Worm (Caenorhabditis elegans) whole organism, mixed stage, embryonic: ENCODE measurements around the gene ccr-4.
A peak's percentile ranks its signal among the peaks of the same experiment; 100 is the strongest.

Experiments
- M03D4.4 ChIP-seq: sonication (generic microtip); optimal IDR thresholded peaks from 2 replicates; lab custom pipeline; 2017; ENCODE audit warnings: mild to moderate bottlenecking, missing genetic modification characterization, missing compliant biosample characterization
- bed-3 ChIP-seq: fragments of 200-800 bp; sonication (Bioruptor generic); optimal IDR thresholded peaks from 3 replicates; lab custom pipeline; 2018; ENCODE audit warnings: mild to moderate bottlenecking, missing genetic modification characterization, moderate library complexity, missing compliant biosample characterization
- blmp-1 ChIP-seq: fragments of 150-350 bp; optimal IDR thresholded peaks from 2 replicates; lab custom pipeline; 2014; ENCODE audit warnings: missing biosample characterization, missing genetic modification characterization
- ceh-39 ChIP-seq: fragments of 150-350 bp; optimal IDR thresholded peaks from 2 replicates; lab custom pipeline; 2014; ENCODE audit warnings: missing biosample characterization, missing genetic modification characterization
- ceh-43 ChIP-seq: fragments of 200-800 bp; sonication (Bioruptor generic); optimal IDR thresholded peaks from 2 replicates; lab custom pipeline; 2018; ENCODE audit warnings: mild to moderate bottlenecking, missing genetic modification characterization, moderate library complexity, missing compliant biosample characterization
- ceh-83 ChIP-seq: fragments of 200-800 bp; sonication (Bioruptor generic); optimal IDR thresholded peaks from 2 replicates; lab custom pipeline; 2018; ENCODE audit warnings: mild to moderate bottlenecking, missing genetic modification characterization, missing compliant biosample characterization
- ces-1 ChIP-seq: fragments of 150-350 bp; optimal IDR thresholded peaks from 2 replicates; lab custom pipeline; 2014; ENCODE audit warnings: missing biosample characterization, missing genetic modification reagents, missing genetic modification characterization
- cnd-1 ChIP-seq: fragments of 200-800 bp; sonication (Bioruptor generic); optimal IDR thresholded peaks from 2 replicates; lab custom pipeline; 2018; ENCODE audit warnings: mild to moderate bottlenecking, missing genetic modification characterization, missing compliant biosample characterization
- drap-1 ChIP-seq: fragments of 200-800 bp; sonication (Bioruptor generic); optimal IDR thresholded peaks from 3 replicates; lab custom pipeline; 2018; ENCODE audit warnings: mild to moderate bottlenecking, missing genetic modification characterization, missing compliant biosample characterization
- elt-1 ChIP-seq: sonication (generic microtip); optimal IDR thresholded peaks from 2 replicates; lab custom pipeline; 2017; ENCODE audit warnings: missing genetic modification characterization, mild to moderate bottlenecking, missing compliant biosample characterization, antibody characterized with exemption, moderate library complexity, borderline replicate concordance; ENCODE audit not compliant: insufficient read depth
- elt-3 ChIP-seq: fragments of 150-350 bp; optimal IDR thresholded peaks from 2 replicates; lab custom pipeline; 2014; ENCODE audit warnings: missing biosample characterization, missing genetic modification characterization
- flh-1 ChIP-seq: fragments of 200-800 bp; sonication (Bioruptor generic); optimal IDR thresholded peaks from 2 replicates; lab custom pipeline; 2018; ENCODE audit warnings: mild to moderate bottlenecking, missing genetic modification characterization, moderate library complexity, missing compliant biosample characterization
- ham-2 ChIP-seq: fragments of 200-800 bp; sonication (Bioruptor generic); optimal IDR thresholded peaks from 2 replicates; lab custom pipeline; 2018; ENCODE audit warnings: mild to moderate bottlenecking, missing genetic modification characterization, missing compliant biosample characterization
- hlh-1 ChIP-seq: fragments of 150-350 bp; optimal IDR thresholded peaks from 2 replicates; lab custom pipeline; 2014; ENCODE audit warnings: missing biosample characterization, missing genetic modification reagents, missing genetic modification characterization
- lin-13 ChIP-seq: fragments of 150-350 bp; optimal IDR thresholded peaks from 2 replicates; lab custom pipeline; 2014; ENCODE audit warnings: missing biosample characterization, missing genetic modification characterization
- lin-32 ChIP-seq: fragments of 200-800 bp; sonication (Bioruptor generic); optimal IDR thresholded peaks from 2 replicates; lab custom pipeline; 2018; ENCODE audit warnings: mild to moderate bottlenecking, missing genetic modification characterization, missing compliant biosample characterization
- lsy-2 ChIP-seq: fragments of 150-350 bp; optimal IDR thresholded peaks from 2 replicates; lab custom pipeline; 2014; ENCODE audit warnings: missing biosample characterization, missing genetic modification characterization
- mab-5 ChIP-seq: fragments of 150-350 bp; optimal IDR thresholded peaks from 2 replicates; lab custom pipeline; 2014; ENCODE audit warnings: missing biosample characterization, missing genetic modification characterization
- mep-1 ChIP-seq: fragments of 150-350 bp; optimal IDR thresholded peaks from 2 replicates; lab custom pipeline; 2017; ENCODE audit warnings: missing biosample characterization, missing genetic modification reagents, missing genetic modification characterization, inconsistent platforms
- mls-2 ChIP-seq: sonication (generic microtip); optimal IDR thresholded peaks from 2 replicates; lab custom pipeline; 2016; ENCODE audit warnings: mild to moderate bottlenecking, missing genetic modification characterization, moderate library complexity, missing compliant biosample characterization
- nhr-12 ChIP-seq: fragments of 150-350 bp; optimal IDR thresholded peaks from 2 replicates; lab custom pipeline; 2014; ENCODE audit warnings: missing biosample characterization, missing genetic modification characterization
- nhr-2 ChIP-seq: fragments of 150-350 bp; optimal IDR thresholded peaks from 2 replicates; lab custom pipeline; 2014; ENCODE audit warnings: missing biosample characterization, missing genetic modification characterization
- nhr-237 ChIP-seq: fragments of 150-350 bp; optimal IDR thresholded peaks from 2 replicates; lab custom pipeline; 2014; ENCODE audit warnings: missing biosample characterization, missing genetic modification characterization
- nhr-28 ChIP-seq: fragments of 150-350 bp; optimal IDR thresholded peaks from 2 replicates; lab custom pipeline; 2014; ENCODE audit warnings: missing biosample characterization, missing genetic modification characterization
- nhr-76 ChIP-seq: sonication (generic microtip); optimal IDR thresholded peaks from 2 replicates; lab custom pipeline; 2017; ENCODE audit warnings: missing biosample characterization, missing genetic modification characterization
- pha-4 ChIP-seq: fragments of 150-350 bp; optimal IDR thresholded peaks from 2 replicates; lab custom pipeline; 2018; ENCODE audit warnings: missing biosample characterization, missing genetic modification reagents, missing genetic modification characterization
- sem-2 ChIP-seq: fragments of 200-800 bp; sonication (Bioruptor generic); optimal IDR thresholded peaks from 2 replicates; lab custom pipeline; 2018; ENCODE audit warnings: mild to moderate bottlenecking, missing genetic modification characterization, missing compliant biosample characterization
- snpc-4 ChIP-seq: fragments of 150-350 bp; optimal IDR thresholded peaks from 2 replicates; lab custom pipeline; 2014; ENCODE audit warnings: missing biosample characterization, missing genetic modification characterization
- sptf-1 ChIP-seq: sonication (generic microtip); optimal IDR thresholded peaks from 2 replicates; lab custom pipeline; 2017; ENCODE audit warnings: mild to moderate bottlenecking, missing genetic modification characterization, moderate library complexity, missing compliant biosample characterization
- tbx-8 ChIP-seq: fragments of 200-800 bp; sonication (Bioruptor generic); optimal IDR thresholded peaks from 2 replicates; lab custom pipeline; 2018; ENCODE audit warnings: mild to moderate bottlenecking, missing genetic modification characterization, moderate library complexity, missing compliant biosample characterization
- unc-120 ChIP-seq: sonication (generic microtip); optimal IDR thresholded peaks from 2 replicates; lab custom pipeline; 2017; ENCODE audit warnings: missing genetic modification characterization, missing compliant biosample characterization; ENCODE audit not compliant: poor library complexity, severe bottlenecking
- unc-39 ChIP-seq: fragments of 150-350 bp; optimal IDR thresholded peaks from 2 replicates; lab custom pipeline; 2014; ENCODE audit warnings: missing biosample characterization, missing genetic modification characterization
- unc-62 ChIP-seq: fragments of 150-350 bp; optimal IDR thresholded peaks from 2 replicates; lab custom pipeline; 2014; ENCODE audit warnings: missing biosample characterization, missing genetic modification reagents, missing genetic modification characterization
- zip-8 ChIP-seq: fragments of 150-350 bp; optimal IDR thresholded peaks from 2 replicates; lab custom pipeline; 2014; ENCODE audit warnings: missing biosample characterization, missing genetic modification characterization
- ztf-11 ChIP-seq: fragments of 150-350 bp; optimal IDR thresholded peaks from 2 replicates; lab custom pipeline; 2014; ENCODE audit warnings: missing biosample characterization, missing genetic modification characterization

Gene ccr-4

DNA sequence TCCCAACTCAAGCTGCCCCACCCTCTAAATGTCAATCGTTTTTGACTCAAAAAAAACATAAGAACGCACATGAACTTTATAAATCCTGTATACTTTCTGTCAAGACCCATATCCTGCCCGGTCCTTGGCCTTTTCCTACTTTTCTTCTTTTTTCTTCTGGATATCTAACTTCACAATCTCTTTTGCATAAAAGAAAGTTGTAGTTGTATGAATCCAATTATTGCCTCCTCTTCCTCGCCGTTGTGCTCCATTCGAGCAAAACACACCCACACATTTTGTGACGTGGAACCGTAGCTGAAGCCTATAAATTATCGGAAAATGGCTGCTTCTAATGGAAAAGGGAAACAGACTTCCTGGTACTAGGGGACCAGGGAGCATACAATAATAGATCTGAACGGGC, 11.1 kb upstream of the ccr-4 start:
- peak; percentile 23 for TF ChIP-seq ces-1 (GFP tag; lab: Kevin White, UChicago)
- TF ChIP-seq lin-32 = no peak

- TF ChIP-seq elt-1 (tag; lab: Kevin White, UChicago) (no peak), unc-39 (tag; lab: Kevin White, UChicago) (no peak), sem-2 (GFP tag; lab: Kevin White, UChicago) (no peak), lin-13 (no peak), tbx-8 (GFP tag; lab: Kevin White, UChicago) (no peak), ztf-11 (no peak), lsy-2 (no peak), mls-2 (tag; lab: Kevin White, UChicago) (no peak), drap-1 (GFP tag; lab: Kevin White, UChicago) (no peak)
These were observed 1.4 kb upstream of the ccr-4 start for ce11 chrIV:12359979-12360378.

DNA sequence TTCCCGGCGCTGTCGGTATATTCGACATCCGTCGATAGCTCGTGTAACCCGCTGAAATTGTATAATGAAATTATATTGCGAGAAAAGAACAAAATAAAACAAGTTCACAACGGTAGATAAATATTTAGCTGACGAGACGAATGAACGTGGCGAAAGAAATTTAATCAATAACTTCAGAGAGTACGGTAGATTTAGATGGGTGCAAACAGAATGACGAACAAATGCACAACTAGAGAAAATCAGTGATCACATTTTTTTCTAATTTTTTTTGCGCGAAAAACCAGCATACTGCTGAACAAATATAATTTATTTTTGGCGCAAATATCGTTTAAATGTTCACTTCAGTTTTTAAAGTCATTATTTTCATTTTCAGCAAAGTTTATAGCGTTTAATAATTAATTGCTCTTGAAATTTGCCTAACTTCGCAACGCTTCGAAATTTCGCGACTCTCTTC, 573 bp upstream of the ccr-4 start, which contains the start of gene sec-24.2:
Gene sec-24.2 (minus strand): TSS at position 51 of the 454 bp plus-strand sequence.
- no peak for TF ChIP-seq mls-2 (tag; lab: Kevin White, UChicago)
- no peak for TF ChIP-seq ceh-83 (GFP tag; lab: Kevin White, UChicago)
- no peak for TF ChIP-seq mab-5 (tag; lab: Kevin White, UChicago)

DNA sequence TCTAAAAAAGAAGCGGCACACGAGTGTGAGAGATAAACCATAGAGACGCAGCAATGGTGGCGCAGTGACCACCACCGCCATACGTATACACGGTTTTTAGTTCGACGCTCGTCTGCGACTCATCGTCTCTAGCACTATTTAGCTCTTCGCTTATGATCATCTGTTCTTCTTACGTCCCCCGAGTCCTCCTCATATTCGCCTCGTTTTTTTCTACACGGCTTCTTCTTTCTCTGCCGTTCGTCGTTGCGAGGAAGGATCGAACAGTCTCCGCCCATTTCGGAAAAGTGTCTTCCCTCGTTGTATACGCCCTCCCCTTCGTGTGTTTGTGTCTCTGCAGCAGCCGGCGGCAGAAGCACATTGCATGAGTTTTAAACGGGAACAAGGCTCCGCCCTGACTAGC, 3.6 kb downstream of the ccr-4 start:
- TF ChIP-seq nhr-12 (tag; lab: Kevin White, UChicago) = no peak
- no peak for TF ChIP-seq ceh-83 (GFP tag; lab: Kevin White, UChicago)
- TF ChIP-seq flh-1 (GFP tag; lab: Kevin White, UChicago) = no peak
- no peak for TF ChIP-seq unc-62 (GFP tag; lab: Kevin White, UChicago)
- TF ChIP-seq lin-32 = no peak
- TF ChIP-seq nhr-28 = no peak
- TF ChIP-seq bed-3 (GFP tag; lab: Kevin White, UChicago) = no peak
- TF ChIP-seq sptf-1 (tag; lab: Kevin White, UChicago) = peak; percentile 4
- TF ChIP-seq, all 35 proteins: peak for 1

ce11 chrIV:12366571-12366970, 5.2 kb downstream of the ccr-4 start:
- TF ChIP-seq sem-2 (GFP tag; lab: Kevin White, UChicago) = no peak
- no peak for TF ChIP-seq elt-3 (tag; lab: Kevin White, UChicago)
- no peak for TF ChIP-seq zip-8
- TF ChIP-seq elt-1 (tag; lab: Kevin White, UChicago) = peak; percentile 94
- TF ChIP-seq mep-1 (tag; lab: Kevin White, UChicago) = no peak

DNA sequence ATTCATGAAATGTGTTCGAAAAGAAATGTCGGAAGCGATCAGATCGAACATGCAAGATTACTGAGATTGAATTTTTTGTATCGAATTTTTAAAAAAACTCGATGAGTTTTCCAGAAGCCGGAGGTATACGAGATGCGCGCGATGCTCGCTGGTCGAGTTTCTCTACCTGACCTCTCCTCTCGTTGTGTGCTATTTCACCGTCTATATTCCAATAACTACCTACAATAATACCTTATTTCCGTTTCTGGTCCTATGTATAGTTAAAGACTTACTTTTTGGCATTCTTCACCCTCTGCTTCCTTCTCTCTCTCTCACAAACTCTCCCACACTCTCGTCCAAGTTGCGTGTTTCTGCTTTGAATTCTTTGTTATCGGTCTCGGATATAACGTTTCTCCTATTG, 10.0 kb downstream of the ccr-4 start:
- TF ChIP-seq sptf-1 (tag; lab: Kevin White, UChicago) (no peak), M03D4.4 (no peak), snpc-4 (tag; lab: Kevin White, UChicago) (no peak), cnd-1 (tag; lab: Kevin White, UChicago) (no peak)

DNA sequence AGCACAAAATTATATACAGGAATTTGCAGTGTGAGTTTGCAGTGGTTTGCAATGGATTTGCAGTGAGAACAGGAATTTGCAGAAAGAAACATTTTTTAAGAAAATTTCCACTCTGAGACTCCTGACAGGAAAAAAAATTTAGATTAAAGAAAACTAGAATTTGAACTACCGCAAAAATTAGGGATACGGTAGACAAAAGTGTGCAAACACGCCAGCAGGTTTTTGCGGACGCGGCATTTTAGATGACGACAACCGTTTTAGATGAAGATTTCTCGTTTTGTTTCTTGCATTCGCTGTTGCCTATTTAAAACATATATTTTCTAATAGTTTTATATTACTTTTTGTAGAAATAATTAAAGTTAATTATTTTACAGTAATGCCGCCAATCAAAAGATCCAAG, 10.5 kb downstream of the ccr-4 start, which contains the start of gene wdr-46:
Gene wdr-46 (plus strand): TSS at position 375 of the 400 bp plus-strand sequence.
- TF ChIP-seq elt-3 (tag; lab: Kevin White, UChicago) (no peak), nhr-237 (tag; lab: Kevin White, UChicago) (peak; percentile 58), nhr-2 (peak; percentile 19), flh-1 (GFP tag; lab: Kevin White, UChicago) (no peak), ceh-39 (tag; lab: Kevin White, UChicago) (peak; percentile 8), bed-3 (GFP tag; lab: Kevin White, UChicago) (no peak), ham-2 (no peak), zip-8 (no peak), cnd-1 (tag; lab: Kevin White, UChicago) (peak; percentile 25), sem-2 (GFP tag; lab: Kevin White, UChicago) (no peak), elt-1 (tag; lab: Kevin White, UChicago) (no peak), snpc-4 (tag; lab: Kevin White, UChicago) (no peak), unc-120 (tag; lab: Kevin White, UChicago) (no peak), lin-32 (no peak), mep-1 (tag; lab: Kevin White, UChicago) (peak; percentile 82), mab-5 (tag; lab: Kevin White, UChicago) (no peak), unc-62 (GFP tag; lab: Kevin White, UChicago) (peak; percentile 29), mls-2 (tag; lab: Kevin White, UChicago) (no peak), nhr-12 (tag; lab: Kevin White, UChicago) (no peak), hlh-1 (tag; lab: Kevin White, UChicago) (no peak), blmp-1 (tag; lab: Kevin White, UChicago) (no peak), ceh-43 (GFP tag; lab: Kevin White, UChicago) (peak; percentile 31), drap-1 (GFP tag; lab: Kevin White, UChicago) (no peak), unc-39 (tag; lab: Kevin White, UChicago) (no peak), lsy-2 (peak; percentile 99), M03D4.4 (peak; percentile 10), tbx-8 (GFP tag; lab: Kevin White, UChicago) (no peak), nhr-28 (no peak), sptf-1 (tag; lab: Kevin White, UChicago) (peak; percentile 53), pha-4 (peak; percentile 36), nhr-76 (tag; lab: Kevin White, UChicago) (no peak), ceh-83 (GFP tag; lab: Kevin White, UChicago) (peak; percentile 42)
